Worm (Caenorhabditis elegans): ENCODE measurements around the gene got-2.2.

The got-2.2 gene

ce11 chrX:6253160-6253559, 12.4 kb downstream of the got-2.2 start:
- TF ChIP-seq ham-2 (GFP tag; optimal IDR thresholded peaks at IDR 0.05) = no peak
- no peak for TF ChIP-seq nhr-2 (tag; optimal IDR thresholded peaks at IDR 0.05)
- no peak for TF ChIP-seq snpc-4 (tag; optimal IDR thresholded peaks at IDR 0.05)
- no peak for TF ChIP-seq sem-2 (GFP tag; optimal IDR thresholded peaks at IDR 0.05)
- no peak for TF ChIP-seq unc-62 (GFP tag; optimal IDR thresholded peaks at IDR 0.05)
- TF ChIP-seq nhr-28 (tag; optimal IDR thresholded peaks at IDR 0.05) = no peak
- TF ChIP-seq nhr-12 (tag; optimal IDR thresholded peaks at IDR 0.05) = no peak
- TF ChIP-seq mab-5 (tag; optimal IDR thresholded peaks at IDR 0.05) = no peak
- TF ChIP-seq ceh-83 (GFP tag; optimal IDR thresholded peaks at IDR 0.05) = no peak
- TF ChIP-seq tbx-8 (GFP tag; optimal IDR thresholded peaks at IDR 0.05) = no peak

- TF ChIP-seq bed-3 (GFP tag; optimal IDR thresholded peaks at IDR 0.05) = no peak
- no peak for TF ChIP-seq mep-1 (tag; optimal IDR thresholded peaks at IDR 0.05)
- no peak for TF ChIP-seq ces-1 (GFP tag; optimal IDR thresholded peaks at IDR 0.05)
- no peak for TF ChIP-seq flh-1 (GFP tag; optimal IDR thresholded peaks at IDR 0.05)
- TF ChIP-seq lin-13 (tag; optimal IDR thresholded peaks at IDR 0.05) = no peak
- no peak for TF ChIP-seq lsy-2 (tag; optimal IDR thresholded peaks at IDR 0.05)
- no peak for TF ChIP-seq ham-2 (GFP tag; optimal IDR thresholded peaks at IDR 0.05)
- TF ChIP-seq ceh-39 (tag; optimal IDR thresholded peaks at IDR 0.05) = no peak
- TF ChIP-seq tbx-8 (GFP tag; optimal IDR thresholded peaks at IDR 0.05) = no peak
- TF ChIP-seq nhr-28 (tag; optimal IDR thresholded peaks at IDR 0.05) = no peak
- TF ChIP-seq unc-62 (GFP tag; optimal IDR thresholded peaks at IDR 0.05) = no peak
- no peak for TF ChIP-seq M03D4.4 (tag; optimal IDR thresholded peaks at IDR 0.05)
- no peak for TF ChIP-seq sptf-1 (tag; optimal IDR thresholded peaks at IDR 0.05)
- TF ChIP-seq sem-2 (GFP tag; optimal IDR thresholded peaks at IDR 0.05) = no peak
- no peak for TF ChIP-seq pha-4 (tag; optimal IDR thresholded peaks at IDR 0.05)
Observed at ce11 chrX:6253566-6253898, 12.7 kb downstream of the got-2.2 start.

- TF ChIP-seq lin-13 (tag; optimal IDR thresholded peaks at IDR 0.05) = no peak
- TF ChIP-seq nhr-237 (tag; optimal IDR thresholded peaks at IDR 0.05) = no peak
- no peak for TF ChIP-seq M03D4.4 (tag; optimal IDR thresholded peaks at IDR 0.05)
- no peak for TF ChIP-seq ceh-39 (tag; optimal IDR thresholded peaks at IDR 0.05)
- TF ChIP-seq ztf-11 (tag; optimal IDR thresholded peaks at IDR 0.05) = no peak
- TF ChIP-seq elt-1 (tag; optimal IDR thresholded peaks at IDR 0.05; ENCODE audit: borderline replicate concordance, insufficient read depth) = no peak
- TF ChIP-seq nhr-2 (tag; optimal IDR thresholded peaks at IDR 0.05) = no peak
- TF ChIP-seq elt-3 (tag; optimal IDR thresholded peaks at IDR 0.05) = no peak
- TF ChIP-seq snpc-4 (tag; optimal IDR thresholded peaks at IDR 0.05) = no peak
- peak; percentile 75 for TF ChIP-seq zip-8 (tag; optimal IDR thresholded peaks at IDR 0.05)
- TF ChIP-seq sptf-1 (tag; optimal IDR thresholded peaks at IDR 0.05) = no peak
- no peak for TF ChIP-seq nhr-12 (tag; optimal IDR thresholded peaks at IDR 0.05)
- peak; percentile 45 for TF ChIP-seq ceh-83 (GFP tag; optimal IDR thresholded peaks at IDR 0.05)
- no peak for TF ChIP-seq drap-1 (GFP tag; optimal IDR thresholded peaks at IDR 0.05)
- TF ChIP-seq ceh-43 (GFP tag; optimal IDR thresholded peaks at IDR 0.05) = no peak
- TF ChIP-seq cnd-1 (tag; optimal IDR thresholded peaks at IDR 0.05) = peak; percentile 12
- TF ChIP-seq lin-32 (GFP tag; optimal IDR thresholded peaks at IDR 0.05) = no peak
- no peak for TF ChIP-seq nhr-76 (tag; optimal IDR thresholded peaks at IDR 0.05)
- no peak for TF ChIP-seq blmp-1 (tag; optimal IDR thresholded peaks at IDR 0.05)
- TF ChIP-seq pha-4 (tag; optimal IDR thresholded peaks at IDR 0.05) = no peak
- no peak for TF ChIP-seq mab-5 (tag; optimal IDR thresholded peaks at IDR 0.05)
- TF ChIP-seq ham-2 (GFP tag; optimal IDR thresholded peaks at IDR 0.05) = peak; percentile 24
- no peak for TF ChIP-seq mep-1 (tag; optimal IDR thresholded peaks at IDR 0.05)
- no peak for TF ChIP-seq tbx-8 (GFP tag; optimal IDR thresholded peaks at IDR 0.05)
- TF ChIP-seq lsy-2 (tag; optimal IDR thresholded peaks at IDR 0.05) = peak; percentile 21
- TF ChIP-seq bed-3 (GFP tag; optimal IDR thresholded peaks at IDR 0.05) = no peak
- TF ChIP-seq flh-1 (GFP tag; optimal IDR thresholded peaks at IDR 0.05) = no peak
- TF ChIP-seq mls-2 (tag; optimal IDR thresholded peaks at IDR 0.05) = peak; percentile 8
- TF ChIP-seq nhr-28 (tag; optimal IDR thresholded peaks at IDR 0.05) = no peak
- no peak for TF ChIP-seq unc-39 (tag; optimal IDR thresholded peaks at IDR 0.05)
- peak; percentile 28 for TF ChIP-seq hlh-1 (tag; optimal IDR thresholded peaks at IDR 0.05)
- no peak for TF ChIP-seq sem-2 (GFP tag; optimal IDR thresholded peaks at IDR 0.05)
- TF ChIP-seq ces-1 (GFP tag; optimal IDR thresholded peaks at IDR 0.05) = no peak
- peak; percentile 45 for TF ChIP-seq unc-120 (tag; optimal IDR thresholded peaks at IDR 0.05; ENCODE audit: poor library complexity, severe bottlenecking)
- TF ChIP-seq unc-62 (GFP tag; optimal IDR thresholded peaks at IDR 0.05) = peak; percentile 86
Observed at ce11 chrX:6253899-6254670, 13.3 kb downstream of the got-2.2 start.
